Worm (Caenorhabditis elegans): ENCODE results near the gene C05C12.1.

- no peak for TF ChIP-seq ztf-29 (GFP tag; IDR thresholded peaks at IDR 0.05)
- TF ChIP-seq T22C8.4 (GFP tag; IDR thresholded peaks at IDR 0.05): no peak
- no peak for TF ChIP-seq flt-1 (GFP tag; IDR thresholded peaks at IDR 0.05)
- TF ChIP-seq ref-1 (GFP tag; conservative IDR thresholded peaks at IDR 0.05): no peak
- no peak for TF ChIP-seq klf-2 (GFP tag; conservative IDR thresholded peaks at IDR 0.05)
- TF ChIP-seq cog-1 (tag; optimal IDR thresholded peaks at IDR 0.05): no peak
- no peak for TF ChIP-seq tab-1 (GFP tag; IDR thresholded peaks at IDR 0.05)
Observed at ce11 chrIV:11288965-11289364, 35.2 kb downstream of the C05C12.1 start.
